Worm (Caenorhabditis elegans) whole organism, late embryonic: ENCODE measurements around the gene rom-2.

ENCODE experiments used
- F13H6.1 ChIP-seq: sonication (generic microtip); optimal IDR thresholded peaks from 2 replicates; lab custom pipeline; 2016; ENCODE audit warnings: missing genetic modification characterization, missing compliant biosample characterization
- K09A11.1 ChIP-seq: sonication (generic microtip); optimal IDR thresholded peaks from 2 replicates; lab custom pipeline; 2017; ENCODE audit warnings: antibody characterized with exemption, mild to moderate bottlenecking, missing genetic modification characterization, missing compliant biosample characterization; ENCODE audit not compliant: insufficient read depth
- T23F11.4 ChIP-seq: fragments of 200-800 bp; sonication (Bioruptor generic); optimal IDR thresholded peaks from 2 replicates; lab custom pipeline; 2018; ENCODE audit warnings: mild to moderate bottlenecking, missing genetic modification characterization, missing compliant biosample characterization
- Y22D7AL.16 ChIP-seq: sonication (generic microtip); optimal IDR thresholded peaks from 2 replicates; lab custom pipeline; 2016; ENCODE audit warnings: missing genetic modification characterization, missing compliant biosample characterization
- ceh-14 ChIP-seq: sonication (generic microtip); optimal IDR thresholded peaks from 2 replicates; lab custom pipeline; 2016; ENCODE audit warnings: missing genotype, missing genetic modification characterization, missing compliant biosample characterization
- ceh-19 ChIP-seq: fragments of 200-800 bp; sonication (Bioruptor generic); optimal IDR thresholded peaks from 2 replicates; lab custom pipeline; 2018; ENCODE audit warnings: mild to moderate bottlenecking, missing genetic modification characterization, missing compliant biosample characterization
- ceh-31 ChIP-seq: sonication (generic microtip); optimal IDR thresholded peaks from 2 replicates; lab custom pipeline; 2016; ENCODE audit warnings: missing genetic modification characterization, missing compliant biosample characterization
- ceh-34 ChIP-seq: sonication (generic microtip); optimal IDR thresholded peaks from 2 replicates; lab custom pipeline; 2016; ENCODE audit warnings: mild to moderate bottlenecking, missing genetic modification characterization, missing compliant biosample characterization
- ceh-48 ChIP-seq: sonication (generic microtip); optimal IDR thresholded peaks from 2 replicates; lab custom pipeline; 2016; ENCODE audit warnings: missing genetic modification characterization, inconsistent platforms, missing compliant biosample characterization
- ceh-9 ChIP-seq: sonication (generic microtip); optimal IDR thresholded peaks from 2 replicates; lab custom pipeline; 2016; ENCODE audit warnings: mild to moderate bottlenecking, missing genetic modification characterization, inconsistent platforms, missing compliant biosample characterization
- che-1 ChIP-seq: sonication (generic microtip); optimal IDR thresholded peaks from 2 replicates; lab custom pipeline; 2016; ENCODE audit warnings: mild to moderate bottlenecking, missing genetic modification characterization, missing compliant biosample characterization
- elt-2 ChIP-seq: sonication (generic microtip); optimal IDR thresholded peaks from 2 replicates; lab custom pipeline; 2016; ENCODE audit warnings: missing genetic modification reagents, missing genetic modification characterization, missing compliant biosample characterization
- fax-1 ChIP-seq: sonication (generic microtip); optimal IDR thresholded peaks from 2 replicates; lab custom pipeline; 2016; ENCODE audit warnings: missing genotype, missing genetic modification characterization, missing compliant biosample characterization
- fkh-10 ChIP-seq: fragments of 150-350 bp; optimal IDR thresholded peaks from 2 replicates; lab custom pipeline; 2014; ENCODE audit warnings: missing biosample characterization, missing genetic modification reagents, missing genetic modification characterization
- fkh-6 ChIP-seq: sonication (generic microtip); optimal IDR thresholded peaks from 2 replicates; lab custom pipeline; 2016; ENCODE audit warnings: missing genetic modification characterization, missing compliant biosample characterization
- gmeb-2 ChIP-seq: sonication (generic microtip); optimal IDR thresholded peaks from 2 replicates; lab custom pipeline; 2016; ENCODE audit warnings: missing genetic modification characterization, inconsistent platforms, missing compliant biosample characterization
- hlh-13 ChIP-seq: fragments of 200-800 bp; sonication (Bioruptor generic); optimal IDR thresholded peaks from 2 replicates; lab custom pipeline; 2018; ENCODE audit warnings: mild to moderate bottlenecking, missing genetic modification characterization, missing compliant biosample characterization
- hlh-8 ChIP-seq: sonication (generic microtip); optimal IDR thresholded peaks from 2 replicates; lab custom pipeline; 2016; ENCODE audit warnings: missing genotype, missing genetic modification characterization, missing compliant biosample characterization
- madf-2 ChIP-seq: sonication (generic microtip); optimal IDR thresholded peaks from 2 replicates; lab custom pipeline; 2017; ENCODE audit warnings: missing genetic modification characterization, missing compliant biosample characterization
- mec-3 ChIP-seq: sonication (generic microtip); optimal IDR thresholded peaks from 2 replicates; lab custom pipeline; 2016; ENCODE audit warnings: borderline replicate concordance, missing genetic modification characterization, missing compliant biosample characterization
- nfya-1 ChIP-seq: sonication (generic microtip); optimal IDR thresholded peaks from 2 replicates; lab custom pipeline; 2017; ENCODE audit warnings: missing genetic modification characterization, mild to moderate bottlenecking, missing compliant biosample characterization, antibody characterized with exemption, moderate library complexity
- nhr-11 ChIP-seq: fragments of 150-350 bp; optimal IDR thresholded peaks from 2 replicates; lab custom pipeline; 2014; ENCODE audit warnings: missing biosample characterization, missing genetic modification characterization
- odd-2 ChIP-seq: sonication (generic microtip); optimal IDR thresholded peaks from 2 replicates; lab custom pipeline; 2017; ENCODE audit warnings: antibody characterized with exemption, mild to moderate bottlenecking, missing genetic modification characterization, missing compliant biosample characterization
- pag-3 ChIP-seq: sonication (generic microtip); optimal IDR thresholded peaks from 2 replicates; lab custom pipeline; 2016; ENCODE audit warnings: missing compliant biosample characterization, missing genetic modification characterization, borderline replicate concordance
- pat-9 ChIP-seq: fragments of 200-800 bp; sonication (Bioruptor generic); optimal IDR thresholded peaks from 2 replicates; lab custom pipeline; 2018; ENCODE audit warnings: mild to moderate bottlenecking, missing genetic modification characterization, moderate library complexity, missing compliant biosample characterization
- pha-2 ChIP-seq: sonication (generic microtip); optimal IDR thresholded peaks from 2 replicates; lab custom pipeline; 2017; ENCODE audit warnings: mild to moderate bottlenecking, missing genetic modification characterization, missing compliant biosample characterization
- pqm-1 ChIP-seq: sonication (generic microtip); optimal IDR thresholded peaks from 2 replicates; lab custom pipeline; 2016; ENCODE audit warnings: missing genetic modification characterization, missing compliant biosample characterization
- ref-2 ChIP-seq: sonication (generic microtip); optimal IDR thresholded peaks from 2 replicates; lab custom pipeline; 2016; ENCODE audit warnings: missing genetic modification characterization, missing compliant biosample characterization
- sox-2 ChIP-seq: fragments of 200-800 bp; sonication (Bioruptor generic); IDR thresholded peaks from 2 replicates; pipeline ENCODE4 v1.3.6; 2022; ENCODE audit warnings: missing genetic modification reagents, missing genetic modification characterization, missing compliant biosample characterization
- sox-4 ChIP-seq: sonication (generic microtip); optimal IDR thresholded peaks from 2 replicates; lab custom pipeline; 2017; ENCODE audit warnings: mild to moderate bottlenecking, missing genetic modification characterization, inconsistent platforms, missing compliant biosample characterization
- syd-9 ChIP-seq: sonication (generic microtip); optimal IDR thresholded peaks from 2 replicates; lab custom pipeline; 2016; ENCODE audit warnings: mild to moderate bottlenecking, missing genetic modification characterization, moderate library complexity, missing compliant biosample characterization
- unc-3 ChIP-seq, 2 experiments: fragments of 200-800 bp in 1 of 2; sonication (Bioruptor generic) in 1 of 2; sonication (generic microtip) in 1 of 2; conservative IDR thresholded peaks in 1 of 2; optimal IDR thresholded peaks in 1 of 2; 2 replicates each; pipeline versions ENCODE4 v1.3.6 to Lab custom; 2016 to 2022; ENCODE audit warnings: missing compliant biosample characterization in 2 of 2, missing genetic modification characterization in 2 of 2, missing genetic modification reagents in 1 of 2
- unc-42 ChIP-seq: sonication (generic microtip); optimal IDR thresholded peaks from 2 replicates; lab custom pipeline; 2016; ENCODE audit warnings: missing genotype, missing genetic modification characterization, missing compliant biosample characterization
- unc-55 ChIP-seq: sonication (generic microtip); optimal IDR thresholded peaks from 2 replicates; lab custom pipeline; 2017; ENCODE audit warnings: missing biosample characterization, missing genetic modification reagents, missing genetic modification characterization
- unc-86 ChIP-seq: sonication (generic microtip); optimal IDR thresholded peaks from 2 replicates; lab custom pipeline; 2016; ENCODE audit warnings: missing genetic modification characterization, missing compliant biosample characterization
- zip-5 ChIP-seq: sonication (generic microtip); optimal IDR thresholded peaks from 2 replicates; lab custom pipeline; 2016; ENCODE audit warnings: missing genetic modification characterization, missing compliant biosample characterization

The rom-2 gene

DNA sequence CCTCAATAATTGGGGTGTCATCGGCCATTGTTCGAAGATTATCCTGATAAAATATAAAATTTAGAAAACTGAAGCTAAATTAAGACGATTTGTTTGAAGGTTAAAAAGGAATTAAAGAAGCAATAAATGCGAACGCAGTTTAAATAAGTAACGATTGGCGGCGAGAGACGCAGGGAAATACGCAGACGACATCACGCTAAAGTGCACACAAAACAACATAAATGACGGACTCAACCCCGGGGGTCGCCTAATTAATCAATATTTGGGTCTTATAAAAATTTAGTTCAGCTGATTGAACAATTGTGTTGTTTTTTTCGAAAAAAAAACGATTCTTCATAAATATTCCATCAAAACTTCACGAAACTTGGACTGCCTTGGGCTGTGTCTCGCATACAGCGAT, 21.0 kb upstream of the rom-2 start, which contains the start of gene hcp-3:
TSS of gene hcp-3 (minus strand) at position 45 of the 400 bp plus-strand sequence.
- TF ChIP-seq nfya-1 (tag; lab: Kevin White, UChicago): peak; percentile 55
- TF ChIP-seq ceh-14 (tag; lab: Kevin White, UChicago): peak; percentile 39
- peak; percentile 76 for TF ChIP-seq ceh-48
- peak; percentile 37 for TF ChIP-seq ceh-31 (tag; lab: Kevin White, UChicago)
- peak; percentile 5 for TF ChIP-seq unc-55 (GFP tag; lab: Kevin White, UChicago)
- TF ChIP-seq ceh-19 (GFP tag; lab: Kevin White, UChicago): no peak
- TF ChIP-seq ceh-9: no peak

DNA sequence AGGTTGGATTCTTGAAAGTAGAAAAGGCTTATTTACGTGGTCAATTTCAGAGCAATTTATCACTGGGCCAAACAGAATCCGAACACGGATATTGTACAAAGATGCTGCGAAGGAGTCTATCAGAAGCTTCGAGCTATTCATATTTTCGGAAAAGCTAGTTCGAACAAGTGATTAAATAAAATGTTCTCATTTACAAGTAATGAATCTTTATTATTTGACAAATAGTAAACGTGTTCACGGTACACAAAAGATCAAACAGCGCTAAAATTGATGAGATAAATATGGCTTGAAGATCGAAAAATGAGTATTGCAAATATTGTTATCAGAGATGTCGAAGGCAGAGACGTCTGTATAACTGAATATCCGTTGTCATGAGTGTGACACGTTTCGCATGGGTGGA, 19.7 kb upstream of the rom-2 start:
- TF ChIP-seq pha-2: no peak
- TF ChIP-seq nhr-11 (tag; lab: Kevin White, UChicago): no peak
- no peak for TF ChIP-seq che-1 (tag; lab: Kevin White, UChicago)
- no peak for TF ChIP-seq T23F11.4 (GFP tag; lab: Kevin White, UChicago)
- no peak for TF ChIP-seq odd-2 (tag; lab: Kevin White, UChicago)
- TF ChIP-seq K09A11.1 (tag; lab: Kevin White, UChicago): no peak
- TF ChIP-seq syd-9: no peak
- TF ChIP-seq sox-2 (GFP tag; lab: Robert Waterston, UW): no peak
- TF ChIP-seq nfya-1 (tag; lab: Kevin White, UChicago): no peak
- no peak for TF ChIP-seq pat-9 (tag; lab: Kevin White, UChicago)
- no peak for TF ChIP-seq zip-5 (tag; lab: Kevin White, UChicago)
- no peak for TF ChIP-seq F13H6.1 (tag; lab: Kevin White, UChicago)
- no peak for TF ChIP-seq elt-2 (tag; lab: Kevin White, UChicago)

- TF ChIP-seq hlh-8 (tag; lab: Kevin White, UChicago) (no peak), unc-42 (tag; lab: Kevin White, UChicago) (peak; percentile 57), ceh-31 (tag; lab: Kevin White, UChicago) (peak; percentile 6), ceh-34 (no peak), nfya-1 (tag; lab: Kevin White, UChicago) (peak; percentile 6)
- TF ChIP-seq, all 69 proteins: peak for 3
Observed at ce11 chrIII:9614211-9614610, 18.7 kb upstream of the rom-2 start, which contains the start of the genes pri-1 and F58A4.6. pri-1 (minus strand) TSS chrIII:9614281. F58A4.6 (plus strand) TSS chrIII:9614482.

ce11 chrIII:9612097-9612496, 16.6 kb upstream of the rom-2 start, which contains the start of gene bbs-4:
bbs-4 (minus strand) TSS chrIII:9612197.
- TF ChIP-seq hlh-13 (GFP tag; lab: Kevin White, UChicago) (no peak), pat-9 (tag; lab: Kevin White, UChicago) (no peak), unc-55 (GFP tag; lab: Kevin White, UChicago) (no peak), pqm-1 (no peak), madf-2 (tag; lab: Kevin White, UChicago) (no peak), unc-3 (GFP tag; conservative IDR thresholded peaks at IDR 0.05; lab: Robert Waterston, UW) (no peak), unc-3 (tag; optimal IDR thresholded peaks at IDR 0.05; lab: Kevin White, UChicago) (no peak), ref-2 (tag; lab: Kevin White, UChicago) (no peak), Y22D7AL.16 (tag; lab: Kevin White, UChicago) (no peak), mec-3 (no peak), fkh-6 (tag; lab: Kevin White, UChicago) (no peak), pha-2 (no peak), odd-2 (tag; lab: Kevin White, UChicago) (no peak), sox-2 (GFP tag; lab: Robert Waterston, UW) (no peak), ceh-14 (tag; lab: Kevin White, UChicago) (no peak), che-1 (tag; lab: Kevin White, UChicago) (no peak)

DNA sequence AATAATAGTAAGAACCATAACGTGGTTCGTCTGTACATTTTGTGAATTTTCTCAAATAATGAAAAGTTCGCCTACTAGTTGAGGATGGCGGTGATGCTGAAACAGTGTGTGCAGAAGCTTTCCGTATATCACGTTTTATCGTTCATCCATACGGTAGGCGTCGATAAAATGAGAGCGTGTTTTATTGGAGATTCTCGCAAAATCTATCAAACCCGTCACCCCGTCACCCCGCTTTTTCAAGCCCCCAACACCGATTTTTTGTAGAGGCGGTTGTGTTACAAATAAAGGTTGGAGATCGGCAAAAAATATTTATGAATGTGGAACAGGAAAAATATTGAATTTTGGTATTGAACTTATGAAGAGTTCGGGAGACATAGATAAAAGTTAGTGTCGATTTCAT, 13.2 kb upstream of the rom-2 start, which contains the start of gene clec-161:
TSS of gene clec-161 (minus strand) at position 101 of the 400 bp plus-strand sequence.
- TF ChIP-seq fax-1 (tag; lab: Kevin White, UChicago): no peak
- TF ChIP-seq ref-2 (tag; lab: Kevin White, UChicago): no peak
- TF ChIP-seq fkh-10 (GFP tag; lab: Kevin White, UChicago): no peak
- no peak for TF ChIP-seq unc-55 (GFP tag; lab: Kevin White, UChicago)
- no peak for TF ChIP-seq T23F11.4 (GFP tag; lab: Kevin White, UChicago)
- TF ChIP-seq Y22D7AL.16 (tag; lab: Kevin White, UChicago): no peak
- no peak for TF ChIP-seq pag-3 (tag; lab: Kevin White, UChicago)
- TF ChIP-seq unc-86 (tag; lab: Kevin White, UChicago): no peak
- TF ChIP-seq ceh-14 (tag; lab: Kevin White, UChicago): no peak
- no peak for TF ChIP-seq hlh-8 (tag; lab: Kevin White, UChicago)
- TF ChIP-seq gmeb-2 (tag; lab: Kevin White, UChicago): no peak
- no peak for TF ChIP-seq sox-4
- no peak for TF ChIP-seq madf-2 (tag; lab: Kevin White, UChicago)
